Fruit fly (Drosophila melanogaster) whole organism, prepupa: Measurements from ENCODE around the gene Vha55.

ENCODE experiments used
- Blimp-1 ChIP-seq: fragments of 200-800 bp; sonication (Bioruptor generic); optimal IDR thresholded peaks from 3 replicates; lab custom pipeline; 2017; ENCODE audit warnings: missing biosample characterization, missing genetic modification characterization, mild to moderate bottlenecking, moderate library complexity, missing genetic modification reagents
- CG10669 ChIP-seq: fragments of 200-800 bp; sonication (Bioruptor generic); optimal IDR thresholded peaks from 3 replicates; lab custom pipeline; 2018; ENCODE audit warnings: missing biosample characterization, mild to moderate bottlenecking, missing genetic modification characterization, moderate library complexity
- CG11294 ChIP-seq: fragments of 200-800 bp; sonication (Bioruptor generic); IDR thresholded peaks from 2 replicates; pipeline ENCODE4 v1.3.6; 2022; ENCODE audit warnings: missing biosample characterization, missing genetic modification characterization
- CG11762 ChIP-seq: fragments of 200-800 bp; sonication (Bioruptor generic); optimal IDR thresholded peaks from 3 replicates; lab custom pipeline; 2016; ENCODE audit warnings: missing biosample characterization, missing genetic modification characterization; ENCODE audit not compliant: insufficient read depth
- CG11902 ChIP-seq: fragments of 200-800 bp; sonication (Bioruptor generic); optimal IDR thresholded peaks from 3 replicates; lab custom pipeline; 2016; ENCODE audit warnings: missing biosample characterization, missing genetic modification characterization
- CG16779 ChIP-seq: fragments of 200-800 bp; sonication (Bioruptor generic); optimal IDR thresholded peaks from 3 replicates; lab custom pipeline; 2017; ENCODE audit warnings: missing biosample characterization, mild to moderate bottlenecking, missing genetic modification characterization
- CG31627 ChIP-seq: fragments of 200-800 bp; sonication (Bioruptor generic); optimal IDR thresholded peaks from 3 replicates; lab custom pipeline; 2016; ENCODE audit warnings: missing biosample characterization, missing genetic modification characterization
- CG32006 ChIP-seq: fragments of 200-800 bp; sonication (Bioruptor generic); optimal IDR thresholded peaks from 3 replicates; lab custom pipeline; 2017; ENCODE audit warnings: missing biosample characterization, mild to moderate bottlenecking, missing genetic modification characterization
- CG34406 ChIP-seq: fragments of 200-800 bp; sonication (Bioruptor generic); optimal IDR thresholded peaks from 3 replicates; lab custom pipeline; 2016; ENCODE audit warnings: missing biosample characterization, missing genetic modification characterization
- CG4318 ChIP-seq: fragments of 200-800 bp; sonication (Bioruptor generic); optimal IDR thresholded peaks from 3 replicates; lab custom pipeline; 2017; ENCODE audit warnings: missing biosample characterization, mild to moderate bottlenecking, missing genetic modification characterization
- CG6163 ChIP-seq: fragments of 200-800 bp; sonication (Bioruptor generic); IDR thresholded peaks from 3 replicates; pipeline ENCODE4 v1.3.6; 2022; ENCODE audit warnings: missing biosample characterization, missing genetic modification characterization
- CG6276 ChIP-seq: fragments of 200-800 bp; sonication (Bioruptor generic); optimal IDR thresholded peaks from 2 replicates; lab custom pipeline; 2017; ENCODE audit warnings: missing biosample characterization, mild to moderate bottlenecking, missing genetic modification characterization
- CG6854 ChIP-seq: fragments of 200-800 bp; sonication (Bioruptor generic); optimal IDR thresholded peaks from 2 replicates; lab custom pipeline; 2017; ENCODE audit warnings: missing biosample characterization, mild to moderate bottlenecking, missing genetic modification characterization
- CG7368 ChIP-seq: fragments of 200-800 bp; sonication (Bioruptor generic); optimal IDR thresholded peaks from 3 replicates; lab custom pipeline; 2016; ENCODE audit warnings: missing biosample characterization, missing genetic modification characterization
- CG8319 ChIP-seq: fragments of 200-800 bp; sonication (Bioruptor generic); optimal IDR thresholded peaks from 3 replicates; lab custom pipeline; 2016; ENCODE audit warnings: missing biosample characterization, missing genetic modification characterization
- Eip78C ChIP-seq: fragments of 200-800 bp; sonication (Bioruptor generic); peaks from one replicate; lab custom pipeline; 2016; ENCODE audit warnings: missing biosample characterization, missing genetic modification characterization
- Eip93F ChIP-seq: fragments of 200-800 bp; sonication (Bioruptor generic); optimal IDR thresholded peaks from 2 replicates; lab custom pipeline; 2016; ENCODE audit warnings: missing biosample characterization, mild to moderate bottlenecking, missing genetic modification characterization
- Ets96B ChIP-seq: fragments of 200-800 bp; optimal IDR thresholded peaks from 2 replicates; lab custom pipeline; 2019; ENCODE audit warnings: missing biosample characterization, mild to moderate bottlenecking, missing genetic modification characterization, moderate library complexity
- Hr39 ChIP-seq: fragments of 200-800 bp; sonication (Bioruptor generic); optimal IDR thresholded peaks from 2 replicates; lab custom pipeline; 2016; ENCODE audit warnings: missing biosample characterization, missing genetic modification characterization
- Lpt ChIP-seq: fragments of 200-800 bp; sonication (Bioruptor generic); optimal IDR thresholded peaks from 3 replicates; lab custom pipeline; 2016; ENCODE audit warnings: missing biosample characterization, missing genetic modification characterization
- Met ChIP-seq: fragments of 200-800 bp; sonication (Bioruptor generic); optimal IDR thresholded peaks from 3 replicates; lab custom pipeline; 2016; ENCODE audit warnings: missing biosample characterization, missing genetic modification characterization
- Sox14 ChIP-seq: fragments of 200-800 bp; sonication (Bioruptor generic); optimal IDR thresholded peaks from 3 replicates; lab custom pipeline; 2016; ENCODE audit warnings: missing biosample characterization, missing genetic modification characterization
- Sox15 ChIP-seq: fragments of 200-800 bp; sonication (Bioruptor generic); optimal IDR thresholded peaks from 3 replicates; lab custom pipeline; 2016; ENCODE audit warnings: missing biosample characterization, missing genetic modification characterization
- achi ChIP-seq: fragments of 200-800 bp; sonication (Bioruptor generic); optimal IDR thresholded peaks from 3 replicates; lab custom pipeline; 2016; ENCODE audit warnings: missing biosample characterization, missing genetic modification characterization
- dac ChIP-seq: fragments of 200-800 bp; sonication (Bioruptor generic); optimal IDR thresholded peaks from 2 replicates; lab custom pipeline; 2017; ENCODE audit warnings: missing biosample characterization, mild to moderate bottlenecking, missing genetic modification characterization
- dsx ChIP-seq: fragments of 200-800 bp; optimal IDR thresholded peaks from 3 replicates; lab custom pipeline; 2019; ENCODE audit warnings: missing biosample characterization, mild to moderate bottlenecking, missing genetic modification characterization, moderate library complexity; ENCODE audit not compliant: poor library complexity, severe bottlenecking
- esn ChIP-seq: fragments of 200-800 bp; sonication (Bioruptor generic); optimal IDR thresholded peaks from 2 replicates; lab custom pipeline; 2016; ENCODE audit warnings: missing biosample characterization, mild to moderate bottlenecking, missing genetic modification characterization, moderate library complexity
- fkh ChIP-seq: fragments of 200-800 bp; sonication (Bioruptor generic); optimal IDR thresholded peaks from 3 replicates; lab custom pipeline; 2017; ENCODE audit warnings: missing biosample characterization, mild to moderate bottlenecking, missing genetic modification characterization, moderate library complexity
- lz ChIP-seq: fragments of 200-800 bp; sonication (Bioruptor generic); optimal IDR thresholded peaks from 3 replicates; lab custom pipeline; 2016; ENCODE audit warnings: missing biosample characterization, missing genetic modification characterization
- pdm3 ChIP-seq: fragments of 200-800 bp; sonication (Bioruptor generic); optimal IDR thresholded peaks from 3 replicates; lab custom pipeline; 2016; ENCODE audit warnings: missing biosample characterization, missing genetic modification characterization
- svp ChIP-seq: fragments of 200-800 bp; sonication (Bioruptor generic); peaks from one replicate; lab custom pipeline; 2016; ENCODE audit warnings: missing biosample characterization, missing genetic modification characterization
- vri ChIP-seq: fragments of 200-800 bp; sonication (Bioruptor generic); optimal IDR thresholded peaks from 3 replicates; lab custom pipeline; 2016; ENCODE audit warnings: missing biosample characterization, mild to moderate bottlenecking, missing genetic modification characterization

Vha55 gene

dm6 chr3R:12647348-12647747, 19.7 kb upstream of the Vha55 start:
- TF ChIP-seq dsx (GFP tag; lab: Kevin White, UChicago) (no peak), CG16779 (tag; lab: Kevin White, UChicago) (no peak), CG6163 (no peak)

- TF ChIP-seq Ets96B (no peak), Eip78C (GFP tag; lab: Kevin White, UChicago) (peak; percentile 78)
Observed at dm6 chr3R:12646926-12647325, 19.3 kb upstream of the Vha55 start.

- TF ChIP-seq CG6163: 0 out of 3 replicates have a peak, but pooled peaks have one; percentile 21
- TF ChIP-seq Eip78C (GFP tag; lab: Kevin White, UChicago): peak; percentile 33
- no peak for TF ChIP-seq esn (GFP tag; lab: Kevin White, UChicago)
Observed at dm6 chr3R:12645771-12646317, 18.2 kb upstream of the Vha55 start.

dm6 chr3R:12644621-12645310, 17.1 kb upstream of the Vha55 start:
- peak; percentile 14 for TF ChIP-seq pdm3 (GFP tag; lab: Kevin White, UChicago)
- TF ChIP-seq Met (GFP tag; lab: Kevin White, UChicago): peak; percentile 20
- peak; percentile 17 for TF ChIP-seq Hr39 (GFP tag; lab: Kevin White, UChicago)
- TF ChIP-seq lz (GFP tag; lab: Kevin White, UChicago): peak; percentile 22
- TF ChIP-seq svp (GFP tag; lab: Kevin White, UChicago): peak; percentile 66
- TF ChIP-seq CG32006: no peak
- peak; percentile 40 for TF ChIP-seq vri
- no peak for TF ChIP-seq CG11762 (GFP tag; lab: Kevin White, UChicago)
- TF ChIP-seq CG10669 (GFP tag; lab: Kevin White, UChicago): no peak
- TF ChIP-seq Sox15 (GFP tag; lab: Kevin White, UChicago): peak; percentile 9
- TF ChIP-seq CG4318 (GFP tag; lab: Kevin White, UChicago): no peak
- TF ChIP-seq Eip93F (GFP tag; lab: Kevin White, UChicago): no peak
- peak; percentile 11 for TF ChIP-seq achi (GFP tag; lab: Kevin White, UChicago)
- TF ChIP-seq fkh (GFP tag; lab: Kevin White, UChicago): peak; percentile 46
- peak; percentile 11 for TF ChIP-seq CG34406 (GFP tag; lab: Kevin White, UChicago)
- TF ChIP-seq Lpt (GFP tag; lab: Kevin White, UChicago): no peak
- peak; percentile 26 for TF ChIP-seq CG7368 (GFP tag; lab: Kevin White, UChicago)
- TF ChIP-seq Eip78C (GFP tag; lab: Kevin White, UChicago): peak; percentile 66
- no peak for TF ChIP-seq CG11902
- peak; percentile 15 for TF ChIP-seq CG31627 (GFP tag; lab: Kevin White, UChicago)
- TF ChIP-seq CG11294 (GFP tag; lab: Robert Waterston, UW): no peak
- TF ChIP-seq esn (GFP tag; lab: Kevin White, UChicago): peak; percentile 13
- no peak for TF ChIP-seq dac

- TF ChIP-seq CG11762 (GFP tag; lab: Kevin White, UChicago) (no peak), Blimp-1 (peak; percentile 90)
Observed at dm6 chr3R:12642051-12642532, 14.5 kb upstream of the Vha55 start, which contains the start of gene CG6753. Gene CG6753 (minus strand): TSS chr3R:12642482.

- TF ChIP-seq dac (no peak), CG32006 (no peak), CG7368 (GFP tag; lab: Kevin White, UChicago) (no peak), achi (GFP tag; lab: Kevin White, UChicago) (no peak), CG6276 (GFP tag; lab: Kevin White, UChicago) (no peak), CG6854 (GFP tag; lab: Kevin White, UChicago) (no peak), CG8319 (GFP tag; lab: Kevin White, UChicago) (no peak), Sox14 (no peak), Eip78C (GFP tag; lab: Kevin White, UChicago) (no peak), dsx (GFP tag; lab: Kevin White, UChicago) (no peak)
Observed at dm6 chr3R:12641620-12642019, 14.0 kb upstream of the Vha55 start.
